Worm (Caenorhabditis elegans) whole organism, L4 larva: Measurements from ENCODE around the gene srj-9.

Experiments used
- F49E8.2 ChIP-seq: sonication (generic microtip); optimal IDR thresholded peaks from 2 replicates; lab custom pipeline; 2016; ENCODE audit warnings: missing compliant biosample characterization, mild to moderate bottlenecking, missing genetic modification characterization, borderline replicate concordance
- ceh-28 ChIP-seq: fragments of 150-350 bp; optimal IDR thresholded peaks from 2 replicates; lab custom pipeline; 2014; ENCODE audit warnings: missing biosample characterization, missing genetic modification reagents, missing genetic modification characterization
- jun-1 ChIP-seq: fragments of 150-350 bp; optimal IDR thresholded peaks from 2 replicates; lab custom pipeline; 2014; ENCODE audit warnings: missing biosample characterization, missing genetic modification reagents, missing genetic modification characterization
- lin-29 ChIP-seq: fragments of 200-800 bp; sonication (Bioruptor generic); IDR thresholded peaks from 2 replicates; pipeline ENCODE4 v1.3.6; 2022; ENCODE audit warnings: missing genetic modification reagents, missing genetic modification characterization, missing compliant biosample characterization
- nhr-237 ChIP-seq: sonication (generic microtip); optimal IDR thresholded peaks from 2 replicates; lab custom pipeline; 2017; ENCODE audit warnings: missing biosample characterization, missing genetic modification characterization

- no peak for TF ChIP-seq nhr-237 (tag; lab: Kevin White, UChicago)
- TF ChIP-seq F49E8.2 (tag; lab: Kevin White, UChicago), result no peak
- no peak for TF ChIP-seq ceh-28
- no peak for TF ChIP-seq lin-29 (GFP tag; lab: Robert Waterston, UW)
- no peak for TF ChIP-seq jun-1 (tag; lab: Kevin White, UChicago)
Measured at ce11 chrV:3475021-3475420, 43.3 kb downstream of the srj-9 start, which contains the start of gene oac-2.
